Worm (Caenorhabditis elegans) whole organism, mixed stage, embryonic: ENCODE results near the gene rop-1.

ENCODE experiments used
- M03D4.4 ChIP-seq: sonication (generic microtip); optimal IDR thresholded peaks from 2 replicates; lab custom pipeline; 2017; ENCODE audit warnings: mild to moderate bottlenecking, missing genetic modification characterization, missing compliant biosample characterization
- bed-3 ChIP-seq: fragments of 200-800 bp; sonication (Bioruptor generic); optimal IDR thresholded peaks from 3 replicates; lab custom pipeline; 2018; ENCODE audit warnings: mild to moderate bottlenecking, missing genetic modification characterization, moderate library complexity, missing compliant biosample characterization
- blmp-1 ChIP-seq: fragments of 150-350 bp; optimal IDR thresholded peaks from 2 replicates; lab custom pipeline; 2014; ENCODE audit warnings: missing biosample characterization, missing genetic modification characterization
- ceh-39 ChIP-seq: fragments of 150-350 bp; optimal IDR thresholded peaks from 2 replicates; lab custom pipeline; 2014; ENCODE audit warnings: missing biosample characterization, missing genetic modification characterization
- ceh-83 ChIP-seq: fragments of 200-800 bp; sonication (Bioruptor generic); optimal IDR thresholded peaks from 2 replicates; lab custom pipeline; 2018; ENCODE audit warnings: mild to moderate bottlenecking, missing genetic modification characterization, missing compliant biosample characterization
- ces-1 ChIP-seq: fragments of 150-350 bp; optimal IDR thresholded peaks from 2 replicates; lab custom pipeline; 2014; ENCODE audit warnings: missing biosample characterization, missing genetic modification reagents, missing genetic modification characterization
- cnd-1 ChIP-seq: fragments of 200-800 bp; sonication (Bioruptor generic); optimal IDR thresholded peaks from 2 replicates; lab custom pipeline; 2018; ENCODE audit warnings: mild to moderate bottlenecking, missing genetic modification characterization, missing compliant biosample characterization
- drap-1 ChIP-seq: fragments of 200-800 bp; sonication (Bioruptor generic); optimal IDR thresholded peaks from 3 replicates; lab custom pipeline; 2018; ENCODE audit warnings: mild to moderate bottlenecking, missing genetic modification characterization, missing compliant biosample characterization
- elt-1 ChIP-seq: sonication (generic microtip); optimal IDR thresholded peaks from 2 replicates; lab custom pipeline; 2017; ENCODE audit warnings: missing genetic modification characterization, mild to moderate bottlenecking, missing compliant biosample characterization, antibody characterized with exemption, moderate library complexity, borderline replicate concordance; ENCODE audit not compliant: insufficient read depth
- elt-3 ChIP-seq: fragments of 150-350 bp; optimal IDR thresholded peaks from 2 replicates; lab custom pipeline; 2014; ENCODE audit warnings: missing biosample characterization, missing genetic modification characterization
- flh-1 ChIP-seq: fragments of 200-800 bp; sonication (Bioruptor generic); optimal IDR thresholded peaks from 2 replicates; lab custom pipeline; 2018; ENCODE audit warnings: mild to moderate bottlenecking, missing genetic modification characterization, moderate library complexity, missing compliant biosample characterization
- ham-2 ChIP-seq: fragments of 200-800 bp; sonication (Bioruptor generic); optimal IDR thresholded peaks from 2 replicates; lab custom pipeline; 2018; ENCODE audit warnings: mild to moderate bottlenecking, missing genetic modification characterization, missing compliant biosample characterization
- hlh-1 ChIP-seq: fragments of 150-350 bp; optimal IDR thresholded peaks from 2 replicates; lab custom pipeline; 2014; ENCODE audit warnings: missing biosample characterization, missing genetic modification reagents, missing genetic modification characterization
- lin-13 ChIP-seq: fragments of 150-350 bp; optimal IDR thresholded peaks from 2 replicates; lab custom pipeline; 2014; ENCODE audit warnings: missing biosample characterization, missing genetic modification characterization
- lsy-2 ChIP-seq: fragments of 150-350 bp; optimal IDR thresholded peaks from 2 replicates; lab custom pipeline; 2014; ENCODE audit warnings: missing biosample characterization, missing genetic modification characterization
- mab-5 ChIP-seq: fragments of 150-350 bp; optimal IDR thresholded peaks from 2 replicates; lab custom pipeline; 2014; ENCODE audit warnings: missing biosample characterization, missing genetic modification characterization
- mep-1 ChIP-seq: fragments of 150-350 bp; optimal IDR thresholded peaks from 2 replicates; lab custom pipeline; 2017; ENCODE audit warnings: missing biosample characterization, missing genetic modification reagents, missing genetic modification characterization, inconsistent platforms
- mls-2 ChIP-seq: sonication (generic microtip); optimal IDR thresholded peaks from 2 replicates; lab custom pipeline; 2016; ENCODE audit warnings: mild to moderate bottlenecking, missing genetic modification characterization, moderate library complexity, missing compliant biosample characterization
- nhr-12 ChIP-seq: fragments of 150-350 bp; optimal IDR thresholded peaks from 2 replicates; lab custom pipeline; 2014; ENCODE audit warnings: missing biosample characterization, missing genetic modification characterization
- nhr-2 ChIP-seq: fragments of 150-350 bp; optimal IDR thresholded peaks from 2 replicates; lab custom pipeline; 2014; ENCODE audit warnings: missing biosample characterization, missing genetic modification characterization
- nhr-237 ChIP-seq: fragments of 150-350 bp; optimal IDR thresholded peaks from 2 replicates; lab custom pipeline; 2014; ENCODE audit warnings: missing biosample characterization, missing genetic modification characterization
- nhr-28 ChIP-seq: fragments of 150-350 bp; optimal IDR thresholded peaks from 2 replicates; lab custom pipeline; 2014; ENCODE audit warnings: missing biosample characterization, missing genetic modification characterization
- nhr-76 ChIP-seq: sonication (generic microtip); optimal IDR thresholded peaks from 2 replicates; lab custom pipeline; 2017; ENCODE audit warnings: missing biosample characterization, missing genetic modification characterization
- pha-4 ChIP-seq: fragments of 150-350 bp; optimal IDR thresholded peaks from 2 replicates; lab custom pipeline; 2018; ENCODE audit warnings: missing biosample characterization, missing genetic modification reagents, missing genetic modification characterization
- sem-2 ChIP-seq: fragments of 200-800 bp; sonication (Bioruptor generic); optimal IDR thresholded peaks from 2 replicates; lab custom pipeline; 2018; ENCODE audit warnings: mild to moderate bottlenecking, missing genetic modification characterization, missing compliant biosample characterization
- snpc-4 ChIP-seq: fragments of 150-350 bp; optimal IDR thresholded peaks from 2 replicates; lab custom pipeline; 2014; ENCODE audit warnings: missing biosample characterization, missing genetic modification characterization
- sptf-1 ChIP-seq: sonication (generic microtip); optimal IDR thresholded peaks from 2 replicates; lab custom pipeline; 2017; ENCODE audit warnings: mild to moderate bottlenecking, missing genetic modification characterization, moderate library complexity, missing compliant biosample characterization
- tbx-8 ChIP-seq: fragments of 200-800 bp; sonication (Bioruptor generic); optimal IDR thresholded peaks from 2 replicates; lab custom pipeline; 2018; ENCODE audit warnings: mild to moderate bottlenecking, missing genetic modification characterization, moderate library complexity, missing compliant biosample characterization
- unc-120 ChIP-seq: sonication (generic microtip); optimal IDR thresholded peaks from 2 replicates; lab custom pipeline; 2017; ENCODE audit warnings: missing genetic modification characterization, missing compliant biosample characterization; ENCODE audit not compliant: poor library complexity, severe bottlenecking
- unc-62 ChIP-seq: fragments of 150-350 bp; optimal IDR thresholded peaks from 2 replicates; lab custom pipeline; 2014; ENCODE audit warnings: missing biosample characterization, missing genetic modification reagents, missing genetic modification characterization
- zip-8 ChIP-seq: fragments of 150-350 bp; optimal IDR thresholded peaks from 2 replicates; lab custom pipeline; 2014; ENCODE audit warnings: missing biosample characterization, missing genetic modification characterization
- ztf-11 ChIP-seq: fragments of 150-350 bp; optimal IDR thresholded peaks from 2 replicates; lab custom pipeline; 2014; ENCODE audit warnings: missing biosample characterization, missing genetic modification characterization

The rop-1 gene

ce11 chrV:10239861-10240260, 15.0 kb downstream of the rop-1 start, which contains the start of gene fipr-8:
TSS of gene fipr-8 (minus strand) at chrV:10239961.
- TF ChIP-seq blmp-1 (tag; lab: Kevin White, UChicago) = no peak
- TF ChIP-seq ztf-11 = no peak
- TF ChIP-seq mep-1 (tag; lab: Kevin White, UChicago) = no peak
- TF ChIP-seq unc-62 (GFP tag; lab: Kevin White, UChicago) = no peak
- TF ChIP-seq zip-8 = no peak
- no peak for TF ChIP-seq nhr-2 (tag; lab: Kevin White, UChicago)
- no peak for TF ChIP-seq nhr-28 (tag; lab: Kevin White, UChicago)

ce11 chrV:10238665-10239064, 16.2 kb downstream of the rop-1 start, which contains the start of gene fubl-1:
TSS of gene fubl-1 (minus strand) at chrV:10238866.
- TF ChIP-seq ztf-11 (no peak), lin-13 (tag; lab: Kevin White, UChicago) (peak; percentile 2), lsy-2 (tag; lab: Kevin White, UChicago) (peak; percentile 31), bed-3 (no peak), nhr-28 (tag; lab: Kevin White, UChicago) (no peak), cnd-1 (tag; lab: Kevin White, UChicago) (no peak), ces-1 (GFP tag; lab: Kevin White, UChicago) (peak; percentile 7), sptf-1 (tag; lab: Kevin White, UChicago) (peak; percentile 46), flh-1 (GFP tag; lab: Kevin White, UChicago) (no peak), hlh-1 (tag; lab: Kevin White, UChicago) (no peak), elt-1 (tag; lab: Kevin White, UChicago) (no peak), mep-1 (tag; lab: Kevin White, UChicago) (peak; percentile 42), sem-2 (GFP tag; lab: Kevin White, UChicago) (no peak), unc-120 (no peak), pha-4 (tag; lab: Kevin White, UChicago) (peak; percentile 8), elt-3 (tag; lab: Kevin White, UChicago) (no peak)
- TF ChIP-seq, all 35 proteins: peak for 6

ce11 chrV:10237959-10238444, 16.9 kb downstream of the rop-1 start:
- no peak for TF ChIP-seq nhr-2 (tag; lab: Kevin White, UChicago)
- no peak for TF ChIP-seq zip-8
- TF ChIP-seq drap-1 (GFP tag; lab: Kevin White, UChicago) = no peak
- no peak for TF ChIP-seq mab-5
- no peak for TF ChIP-seq blmp-1 (tag; lab: Kevin White, UChicago)
- no peak for TF ChIP-seq elt-3 (tag; lab: Kevin White, UChicago)
- TF ChIP-seq tbx-8 (GFP tag; lab: Kevin White, UChicago) = no peak
- no peak for TF ChIP-seq nhr-237 (tag; lab: Kevin White, UChicago)
- TF ChIP-seq mls-2 (tag; lab: Kevin White, UChicago) = no peak
- no peak for TF ChIP-seq bed-3
- no peak for TF ChIP-seq sem-2 (GFP tag; lab: Kevin White, UChicago)
- TF ChIP-seq ceh-83 = no peak
- TF ChIP-seq flh-1 (GFP tag; lab: Kevin White, UChicago) = no peak
- no peak for TF ChIP-seq nhr-28 (tag; lab: Kevin White, UChicago)
- TF ChIP-seq lin-13 (tag; lab: Kevin White, UChicago) = no peak
- no peak for TF ChIP-seq pha-4 (tag; lab: Kevin White, UChicago)
- TF ChIP-seq unc-120 = no peak
- TF ChIP-seq ham-2 = no peak
- TF ChIP-seq snpc-4 (tag; lab: Kevin White, UChicago) = no peak
- no peak for TF ChIP-seq nhr-12 (tag; lab: Kevin White, UChicago)

- TF ChIP-seq nhr-28 (tag; lab: Kevin White, UChicago) = no peak
- TF ChIP-seq hlh-1 (tag; lab: Kevin White, UChicago) = no peak
- TF ChIP-seq mab-5 = no peak
- no peak for TF ChIP-seq elt-1 (tag; lab: Kevin White, UChicago)
- no peak for TF ChIP-seq snpc-4 (tag; lab: Kevin White, UChicago)
- TF ChIP-seq ces-1 (GFP tag; lab: Kevin White, UChicago) = no peak
- no peak for TF ChIP-seq mep-1 (tag; lab: Kevin White, UChicago)
- no peak for TF ChIP-seq M03D4.4 (tag; lab: Kevin White, UChicago)
- TF ChIP-seq elt-3 (tag; lab: Kevin White, UChicago) = no peak
- no peak for TF ChIP-seq unc-62 (GFP tag; lab: Kevin White, UChicago)
- no peak for TF ChIP-seq nhr-237 (tag; lab: Kevin White, UChicago)
- TF ChIP-seq nhr-12 (tag; lab: Kevin White, UChicago) = no peak
- no peak for TF ChIP-seq lsy-2 (tag; lab: Kevin White, UChicago)
- TF ChIP-seq nhr-76 = no peak
- TF ChIP-seq zip-8 = no peak
- no peak for TF ChIP-seq ceh-39 (tag; lab: Kevin White, UChicago)
- TF ChIP-seq drap-1 (GFP tag; lab: Kevin White, UChicago) = no peak
- TF ChIP-seq, all 35 proteins: peak for 0
Measured at ce11 chrV:10237171-10237570, 17.7 kb downstream of the rop-1 start.
